Fruit fly (Drosophila melanogaster) whole organism, prepupa: ENCODE measurements around the gene ERp44.

ENCODE experiments used
- CG10631 ChIP-seq: fragments of 200-800 bp; sonication (Bioruptor generic); optimal IDR thresholded peaks from 2 replicates; lab custom pipeline; 2016; ENCODE audit warnings: missing biosample characterization, missing genetic modification characterization
- CG11902 ChIP-seq: fragments of 200-800 bp; sonication (Bioruptor generic); optimal IDR thresholded peaks from 3 replicates; lab custom pipeline; 2016; ENCODE audit warnings: missing biosample characterization, missing genetic modification characterization
- CG1621 ChIP-seq: fragments of 200-800 bp; sonication (Bioruptor generic); optimal IDR thresholded peaks from 3 replicates; lab custom pipeline; 2018; ENCODE audit warnings: missing biosample characterization, mild to moderate bottlenecking, missing genetic modification characterization
- CG16779 ChIP-seq: fragments of 200-800 bp; sonication (Bioruptor generic); optimal IDR thresholded peaks from 3 replicates; lab custom pipeline; 2017; ENCODE audit warnings: missing biosample characterization, mild to moderate bottlenecking, missing genetic modification characterization
- CG31627 ChIP-seq: fragments of 200-800 bp; sonication (Bioruptor generic); optimal IDR thresholded peaks from 3 replicates; lab custom pipeline; 2016; ENCODE audit warnings: missing biosample characterization, missing genetic modification characterization
- CG4318 ChIP-seq: fragments of 200-800 bp; sonication (Bioruptor generic); optimal IDR thresholded peaks from 3 replicates; lab custom pipeline; 2017; ENCODE audit warnings: missing biosample characterization, mild to moderate bottlenecking, missing genetic modification characterization
- CG6163 ChIP-seq: fragments of 200-800 bp; sonication (Bioruptor generic); IDR thresholded peaks from 3 replicates; pipeline ENCODE4 v1.3.6; 2022; ENCODE audit warnings: missing biosample characterization, missing genetic modification characterization
- CG6276 ChIP-seq: fragments of 200-800 bp; sonication (Bioruptor generic); optimal IDR thresholded peaks from 2 replicates; lab custom pipeline; 2017; ENCODE audit warnings: missing biosample characterization, mild to moderate bottlenecking, missing genetic modification characterization
- CG6792 ChIP-seq: fragments of 200-800 bp; sonication (Bioruptor generic); optimal IDR thresholded peaks from 3 replicates; lab custom pipeline; 2016; ENCODE audit warnings: missing biosample characterization, missing genetic modification characterization
- CG6854 ChIP-seq: fragments of 200-800 bp; sonication (Bioruptor generic); optimal IDR thresholded peaks from 2 replicates; lab custom pipeline; 2017; ENCODE audit warnings: missing biosample characterization, mild to moderate bottlenecking, missing genetic modification characterization
- CG7368 ChIP-seq: fragments of 200-800 bp; sonication (Bioruptor generic); optimal IDR thresholded peaks from 3 replicates; lab custom pipeline; 2016; ENCODE audit warnings: missing biosample characterization, missing genetic modification characterization
- CG8119 ChIP-seq: fragments of 200-800 bp; sonication (Bioruptor generic); IDR thresholded peaks from 3 replicates; pipeline ENCODE4 v1.3.6; 2022; ENCODE audit warnings: missing biosample characterization, missing genetic modification characterization
- CG8319 ChIP-seq: fragments of 200-800 bp; sonication (Bioruptor generic); optimal IDR thresholded peaks from 3 replicates; lab custom pipeline; 2016; ENCODE audit warnings: missing biosample characterization, missing genetic modification characterization
- CG9139 ChIP-seq: fragments of 200-800 bp; sonication (Bioruptor generic); optimal IDR thresholded peaks from 3 replicates; lab custom pipeline; 2017; ENCODE audit warnings: missing biosample characterization, mild to moderate bottlenecking, missing genetic modification characterization
- Eip75B ChIP-seq: fragments of 200-800 bp; sonication (Bioruptor generic); optimal IDR thresholded peaks from 3 replicates; lab custom pipeline; 2016; ENCODE audit warnings: missing biosample characterization, missing genetic modification characterization
- Eip78C ChIP-seq: fragments of 200-800 bp; sonication (Bioruptor generic); peaks from one replicate; lab custom pipeline; 2016; ENCODE audit warnings: missing biosample characterization, missing genetic modification characterization
- Eip93F ChIP-seq: fragments of 200-800 bp; sonication (Bioruptor generic); optimal IDR thresholded peaks from 2 replicates; lab custom pipeline; 2016; ENCODE audit warnings: missing biosample characterization, mild to moderate bottlenecking, missing genetic modification characterization
- Ets96B ChIP-seq: fragments of 200-800 bp; optimal IDR thresholded peaks from 2 replicates; lab custom pipeline; 2019; ENCODE audit warnings: missing biosample characterization, mild to moderate bottlenecking, missing genetic modification characterization, moderate library complexity
- Gug ChIP-seq: fragments of 200-800 bp; sonication (Bioruptor generic); IDR thresholded peaks from 2 replicates; pipeline ENCODE4 v1.3.6; 2022; ENCODE audit warnings: missing biosample characterization, missing genetic modification characterization
- Hr38 ChIP-seq: sonication (Bioruptor generic); optimal IDR thresholded peaks from 2 replicates; lab custom pipeline; 2016; ENCODE audit warnings: missing biosample characterization, missing genetic modification characterization
- Hr4 ChIP-seq: fragments of 200-800 bp; sonication (Bioruptor generic); optimal IDR thresholded peaks from 3 replicates; lab custom pipeline; 2016; ENCODE audit warnings: missing biosample characterization, missing genetic modification characterization
- Met ChIP-seq: fragments of 200-800 bp; sonication (Bioruptor generic); optimal IDR thresholded peaks from 3 replicates; lab custom pipeline; 2016; ENCODE audit warnings: missing biosample characterization, missing genetic modification characterization
- OdsH ChIP-seq: fragments of 200-800 bp; sonication (Bioruptor generic); optimal IDR thresholded peaks from 3 replicates; lab custom pipeline; 2016; ENCODE audit warnings: missing biosample characterization, missing genetic modification characterization
- Sox102F ChIP-seq: fragments of 200-800 bp; sonication (Bioruptor generic); optimal IDR thresholded peaks from 2 replicates; lab custom pipeline; 2016; ENCODE audit warnings: missing biosample characterization, mild to moderate bottlenecking, missing genetic modification characterization
- Sox15 ChIP-seq: fragments of 200-800 bp; sonication (Bioruptor generic); optimal IDR thresholded peaks from 3 replicates; lab custom pipeline; 2016; ENCODE audit warnings: missing biosample characterization, missing genetic modification characterization
- achi ChIP-seq: fragments of 200-800 bp; sonication (Bioruptor generic); optimal IDR thresholded peaks from 3 replicates; lab custom pipeline; 2016; ENCODE audit warnings: missing biosample characterization, missing genetic modification characterization
- acj6 ChIP-seq: fragments of 200-800 bp; sonication (Bioruptor generic); optimal IDR thresholded peaks from 3 replicates; lab custom pipeline; 2016; ENCODE audit warnings: missing biosample characterization, missing genetic modification characterization
- dac ChIP-seq: fragments of 200-800 bp; sonication (Bioruptor generic); optimal IDR thresholded peaks from 2 replicates; lab custom pipeline; 2017; ENCODE audit warnings: missing biosample characterization, mild to moderate bottlenecking, missing genetic modification characterization
- eg ChIP-seq: fragments of 200-800 bp; sonication (Bioruptor generic); IDR thresholded peaks from 3 replicates; pipeline ENCODE4 v1.3.6; 2022; ENCODE audit warnings: missing biosample characterization, missing genetic modification characterization
- esn ChIP-seq: fragments of 200-800 bp; sonication (Bioruptor generic); optimal IDR thresholded peaks from 2 replicates; lab custom pipeline; 2016; ENCODE audit warnings: missing biosample characterization, mild to moderate bottlenecking, missing genetic modification characterization, moderate library complexity
- fkh ChIP-seq: fragments of 200-800 bp; sonication (Bioruptor generic); optimal IDR thresholded peaks from 3 replicates; lab custom pipeline; 2017; ENCODE audit warnings: missing biosample characterization, mild to moderate bottlenecking, missing genetic modification characterization, moderate library complexity
- lz ChIP-seq: fragments of 200-800 bp; sonication (Bioruptor generic); optimal IDR thresholded peaks from 3 replicates; lab custom pipeline; 2016; ENCODE audit warnings: missing biosample characterization, missing genetic modification characterization
- net ChIP-seq: fragments of 200-800 bp; sonication (Bioruptor generic); optimal IDR thresholded peaks from 3 replicates; lab custom pipeline; 2016; ENCODE audit warnings: missing biosample characterization, missing genetic modification characterization
- pdm3 ChIP-seq: fragments of 200-800 bp; sonication (Bioruptor generic); optimal IDR thresholded peaks from 3 replicates; lab custom pipeline; 2016; ENCODE audit warnings: missing biosample characterization, missing genetic modification characterization
- salr ChIP-seq, 2 experiments: fragments of 200-800 bp; sonication (Bioruptor generic); optimal IDR thresholded peaks; 3 replicates each; lab custom pipeline; 2016 to 2018; ENCODE audit warnings: missing biosample characterization in 2 of 2, missing genetic modification characterization in 2 of 2, mild to moderate bottlenecking in 1 of 2
- svp ChIP-seq: fragments of 200-800 bp; sonication (Bioruptor generic); peaks from one replicate; lab custom pipeline; 2016; ENCODE audit warnings: missing biosample characterization, missing genetic modification characterization
- vri ChIP-seq: fragments of 200-800 bp; sonication (Bioruptor generic); optimal IDR thresholded peaks from 3 replicates; lab custom pipeline; 2016; ENCODE audit warnings: missing biosample characterization, mild to moderate bottlenecking, missing genetic modification characterization

ERp44 gene

dm6 chrX:16263415-16263814, 34.1 kb downstream of the ERp44 start (continued):
- TF ChIP-seq Hr38 (GFP tag; lab: Kevin White, UChicago) (no peak), fkh (no peak), CG6276 (GFP tag; lab: Kevin White, UChicago) (no peak), CG16779 (tag; lab: Kevin White, UChicago) (no peak), lz (GFP tag; lab: Kevin White, UChicago) (peak; percentile 54), CG7368 (GFP tag; lab: Kevin White, UChicago) (peak; percentile 51), eg (GFP tag; lab: Robert Waterston, UW) (peak; percentile 42; the same call in 2 of the 3 replicates), svp (peak; percentile 86), CG10631 (GFP tag; lab: Kevin White, UChicago) (peak; percentile 50), CG8319 (peak; percentile 40), Ets96B (peak; percentile 66), net (GFP tag; lab: Kevin White, UChicago) (peak; percentile 29), esn (peak; percentile 64), Sox15 (GFP tag; lab: Kevin White, UChicago) (peak; percentile 10), acj6 (peak; percentile 60), Gug (GFP tag; lab: Robert Waterston, UW) (no peak; the same call in 1 of the 2 replicates), Eip78C (GFP tag; lab: Kevin White, UChicago) (peak; percentile 90), CG8119 (GFP tag; lab: Robert Waterston, UW) (peak; percentile 58; the same call in 2 of the 3 replicates), CG31627 (GFP tag; lab: Kevin White, UChicago) (peak; percentile 53), CG11902 (peak; percentile 38), Eip75B (GFP tag; lab: Kevin White, UChicago) (peak; percentile 59), dac (GFP tag; lab: Kevin White, UChicago) (no peak), CG1621 (peak; percentile 55), OdsH (GFP tag; lab: Kevin White, UChicago) (peak; percentile 62), Hr4 (GFP tag; lab: Kevin White, UChicago) (peak; percentile 49), Met (GFP tag; lab: Kevin White, UChicago) (peak; percentile 61), CG6854 (peak; percentile 6)

dm6 chrX:16244731-16245130, 52.8 kb downstream of the ERp44 start:
- TF ChIP-seq Eip78C (GFP tag; lab: Kevin White, UChicago) (peak; percentile 38), vri (GFP tag; lab: Kevin White, UChicago) (no peak)
- TF ChIP-seq, all 60 proteins: peak for 1

dm6 chrX:16243989-16244388, 53.5 kb downstream of the ERp44 start:
- TF ChIP-seq Eip93F (no peak), CG8319 (no peak), CG6163 (GFP tag; lab: Robert Waterston, UW) (no peak), svp (no peak), achi (GFP tag; lab: Kevin White, UChicago) (no peak), pdm3 (GFP tag; lab: Kevin White, UChicago) (no peak), salr (GFP tag; optimal IDR thresholded peaks at IDR 0.05; lab: Kevin White, UChicago) (no peak), CG6792 (GFP tag; lab: Kevin White, UChicago) (no peak), Gug (GFP tag; lab: Robert Waterston, UW) (no peak), Eip75B (GFP tag; lab: Kevin White, UChicago) (no peak), Sox102F (GFP tag; lab: Kevin White, UChicago) (no peak), CG4318 (no peak), CG9139 (GFP tag; lab: Kevin White, UChicago) (no peak)
